Worm (Caenorhabditis elegans): Measurements from ENCODE around the gene F35C5.12.

DNA sequence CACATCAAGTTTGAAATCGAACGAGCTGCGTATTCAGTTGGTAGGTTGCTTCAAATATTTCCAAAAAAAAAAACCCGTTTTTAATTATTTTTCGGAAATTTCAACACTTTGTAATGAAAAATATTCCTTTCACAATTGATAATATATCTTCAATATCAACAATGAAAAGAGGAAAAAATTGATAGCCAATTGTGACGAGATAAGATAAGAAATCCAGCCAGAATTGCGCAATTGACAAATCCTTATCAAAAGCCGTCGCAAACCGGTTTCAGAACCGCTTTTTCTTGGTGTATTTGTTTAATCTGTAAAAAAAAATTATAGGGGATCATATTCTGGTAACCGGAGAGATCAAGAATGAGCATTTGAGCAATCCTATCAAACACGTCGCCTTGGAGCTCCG, 28.1 kb upstream of the F35C5.12 start:
- TF ChIP-seq aly-2 (tag; optimal IDR thresholded peaks at IDR 0.05): no peak
- no peak for TF ChIP-seq sdz-12 (GFP tag; optimal IDR thresholded peaks at IDR 0.05)
- TF ChIP-seq unc-130 (GFP tag; optimal IDR thresholded peaks at IDR 0.05): no peak
